Fruit fly (Drosophila melanogaster) whole organism, prepupa: ENCODE results near the gene CG15531.

Experiments
- CG11902 ChIP-seq: fragments of 200-800 bp; sonication (Bioruptor generic); optimal IDR thresholded peaks from 3 replicates; lab custom pipeline; 2016; ENCODE audit warnings: missing biosample characterization, missing genetic modification characterization
- CG16779 ChIP-seq: fragments of 200-800 bp; sonication (Bioruptor generic); optimal IDR thresholded peaks from 3 replicates; lab custom pipeline; 2017; ENCODE audit warnings: missing biosample characterization, mild to moderate bottlenecking, missing genetic modification characterization
- CG6163 ChIP-seq: fragments of 200-800 bp; sonication (Bioruptor generic); IDR thresholded peaks from 3 replicates; pipeline ENCODE4 v1.3.6; 2022; ENCODE audit warnings: missing biosample characterization, missing genetic modification characterization
- CG6808 ChIP-seq: fragments of 200-800 bp; sonication (Bioruptor generic); optimal IDR thresholded peaks from 3 replicates; lab custom pipeline; 2017; ENCODE audit warnings: missing biosample characterization, missing genetic modification characterization, mild to moderate bottlenecking, moderate library complexity, missing genetic modification reagents
- CG6854 ChIP-seq: fragments of 200-800 bp; sonication (Bioruptor generic); optimal IDR thresholded peaks from 2 replicates; lab custom pipeline; 2017; ENCODE audit warnings: missing biosample characterization, mild to moderate bottlenecking, missing genetic modification characterization
- CG8119 ChIP-seq: fragments of 200-800 bp; sonication (Bioruptor generic); IDR thresholded peaks from 3 replicates; pipeline ENCODE4 v1.3.6; 2022; ENCODE audit warnings: missing biosample characterization, missing genetic modification characterization
- CG8632 ChIP-seq: fragments of 200-800 bp; sonication (Bioruptor generic); optimal IDR thresholded peaks from 3 replicates; lab custom pipeline; 2016; ENCODE audit warnings: missing biosample characterization, missing genetic modification characterization
- Eip78C ChIP-seq: fragments of 200-800 bp; sonication (Bioruptor generic); peaks from one replicate; lab custom pipeline; 2016; ENCODE audit warnings: missing biosample characterization, missing genetic modification characterization
- Ets96B ChIP-seq: fragments of 200-800 bp; optimal IDR thresholded peaks from 2 replicates; lab custom pipeline; 2019; ENCODE audit warnings: missing biosample characterization, mild to moderate bottlenecking, missing genetic modification characterization, moderate library complexity
- Met ChIP-seq: fragments of 200-800 bp; sonication (Bioruptor generic); optimal IDR thresholded peaks from 3 replicates; lab custom pipeline; 2016; ENCODE audit warnings: missing biosample characterization, missing genetic modification characterization
- fd59A ChIP-seq: fragments of 200-800 bp; sonication (Bioruptor generic); optimal IDR thresholded peaks from 2 replicates; lab custom pipeline; 2017; ENCODE audit warnings: missing biosample characterization, mild to moderate bottlenecking, missing genetic modification characterization, missing genetic modification reagents
- pdm3 ChIP-seq: fragments of 200-800 bp; sonication (Bioruptor generic); optimal IDR thresholded peaks from 3 replicates; lab custom pipeline; 2016; ENCODE audit warnings: missing biosample characterization, missing genetic modification characterization
- spab ChIP-seq: fragments of 200-800 bp; sonication (Bioruptor generic); optimal IDR thresholded peaks from 2 replicates; lab custom pipeline; 2017; ENCODE audit warnings: missing biosample characterization, mild to moderate bottlenecking, missing genetic modification characterization, missing genetic modification reagents
- ss ChIP-seq, 2 experiments: fragments of 200-800 bp; sonication (Bioruptor generic); optimal IDR thresholded peaks; 2 replicates in 1 of 2; 3 replicates in 1 of 2; lab custom pipeline; 2017 to 2018; ENCODE audit warnings: mild to moderate bottlenecking in 2 of 2, missing biosample characterization in 2 of 2, missing genetic modification characterization in 2 of 2, moderate library complexity in 1 of 2

DNA sequence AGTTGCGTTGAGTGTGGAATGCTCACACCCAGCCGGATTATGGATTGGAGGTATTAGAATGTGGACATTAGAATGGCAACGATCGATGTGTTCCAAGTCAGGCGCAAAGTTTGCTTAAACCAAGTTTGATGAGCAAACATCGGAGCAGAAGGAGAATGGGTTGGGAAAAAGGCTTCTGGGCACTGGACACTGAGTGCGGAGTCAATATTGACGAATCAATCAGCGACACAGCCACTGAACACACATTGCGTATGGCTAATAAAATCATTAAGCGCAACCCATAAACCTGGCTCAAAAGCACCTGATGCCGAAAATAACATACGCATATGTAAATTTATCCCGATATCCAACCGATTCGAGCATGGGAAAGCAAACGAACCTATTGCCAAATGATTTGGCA lies 2.2 kb downstream of the CG15531 start:
- no peak for TF ChIP-seq Met (GFP tag; lab: Kevin White, UChicago)
- no peak for TF ChIP-seq CG6163 (GFP tag; lab: Robert Waterston, UW)
- no peak for TF ChIP-seq spab
- no peak for TF ChIP-seq CG8119 (GFP tag; lab: Robert Waterston, UW)
- TF ChIP-seq Ets96B (tag; lab: Kevin White, UChicago), result no peak
- no peak for TF ChIP-seq CG8632 (GFP tag; lab: Kevin White, UChicago)
- TF ChIP-seq fd59A (GFP tag; lab: Kevin White, UChicago), result no peak
- TF ChIP-seq CG16779 (tag; lab: Kevin White, UChicago), result no peak
- TF ChIP-seq pdm3 (GFP tag; lab: Kevin White, UChicago), result no peak
- TF ChIP-seq ss (GFP tag; optimal IDR thresholded peaks at IDR 0.05; lab: Kevin White, UChicago), result no peak
- no peak for TF ChIP-seq CG6808 (GFP tag; lab: Kevin White, UChicago)
- no peak for TF ChIP-seq Eip78C
- TF ChIP-seq CG11902 (GFP tag; lab: Kevin White, UChicago), result no peak
- no peak for TF ChIP-seq CG6854
